Worm (Caenorhabditis elegans): Measurements from ENCODE around the gene K12B6.9.

DNA sequence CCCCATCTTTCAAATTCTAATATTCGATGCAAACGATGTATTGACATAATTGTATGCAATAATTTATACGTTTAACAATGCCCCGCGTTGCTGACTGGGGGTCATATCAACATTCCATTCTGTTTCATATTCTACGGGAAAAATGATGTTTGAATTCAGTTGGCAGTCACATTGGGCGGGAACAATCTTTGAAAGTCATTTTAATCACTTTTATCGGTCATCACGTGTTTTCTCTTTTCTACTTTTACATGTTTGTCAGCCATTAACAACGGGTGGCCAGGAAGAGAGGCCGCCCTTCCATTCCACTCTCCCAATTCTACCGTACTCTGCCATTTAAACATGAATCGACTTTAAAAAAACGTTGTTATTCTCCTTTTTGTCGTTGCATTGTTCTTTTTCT lies 43.8 kb downstream of the K12B6.9 start:
- TF ChIP-seq mdl-1 (tag; optimal IDR thresholded peaks at IDR 0.05) (no peak), fos-1 (tag; optimal IDR thresholded peaks at IDR 0.05) (no peak), lin-39 (tag; optimal IDR thresholded peaks at IDR 0.05) (no peak), ztf-4 (tag; optimal IDR thresholded peaks at IDR 0.05) (no peak), snpc-4 (tag; optimal IDR thresholded peaks at IDR 0.05) (no peak), nhr-76 (tag; optimal IDR thresholded peaks at IDR 0.05) (no peak), unc-62 (GFP tag; optimal IDR thresholded peaks at IDR 0.05) (no peak), egl-27 (tag; optimal IDR thresholded peaks at IDR 0.05) (no peak), ama-1 (optimal IDR thresholded peaks at IDR 0.05) (no peak), jun-1 (tag; optimal IDR thresholded peaks at IDR 0.05) (peak; percentile 2), elt-1 (tag; optimal IDR thresholded peaks at IDR 0.05) (no peak)

Data from whole organism, L3 larva.